Fruit fly (Drosophila melanogaster): ENCODE data around the gene CG4186.

Gene CG4186

dm6 chr3L:20785742-20786427, 16.5 kb downstream of the CG4186 start, which contains the start of gene Pcif1 (continued):
- TF ChIP-seq oc (tag; optimal IDR thresholded peaks at IDR 0.05) (no peak), sna (GFP tag; IDR thresholded peaks at IDR 0.05; ENCODE audit: partially characterized antibody) (peak; percentile 97), CG12071 (GFP tag; optimal IDR thresholded peaks at IDR 0.05) (no peak), fd64A (GFP tag; optimal IDR thresholded peaks at IDR 0.05) (no peak), cg (GFP tag; optimal IDR thresholded peaks at IDR 0.05) (peak; percentile 18), CG11456 (GFP tag; IDR thresholded peaks at IDR 0.05) (no peak), en (GFP tag; optimal IDR thresholded peaks at IDR 0.05) (no peak), CG14710 (tag; optimal IDR thresholded peaks at IDR 0.05) (peak; percentile 61), Lpt (GFP tag; optimal IDR thresholded peaks at IDR 0.05) (no peak), slbo (GFP tag; IDR thresholded peaks at IDR 0.05) (peak; percentile 56), ac (GFP tag; optimal IDR thresholded peaks at IDR 0.05) (no peak), Atf3 (GFP tag; optimal IDR thresholded peaks at IDR 0.05) (no peak), Dfd (GFP tag; optimal IDR thresholded peaks at IDR 0.05) (no peak), Stat92E (GFP tag; optimal IDR thresholded peaks at IDR 0.05) (no peak), CG18619 (GFP tag; optimal IDR thresholded peaks at IDR 0.05) (no peak), NC2β (GFP tag; optimal IDR thresholded peaks at IDR 0.05) (no peak), mam (GFP tag; optimal IDR thresholded peaks at IDR 0.05) (no peak), CoRest (tag; optimal IDR thresholded peaks at IDR 0.05) (peak; percentile 18), pros (GFP tag; optimal IDR thresholded peaks at IDR 0.05) (no peak), HLHmδ (GFP tag; optimal IDR thresholded peaks at IDR 0.05) (peak; percentile 42), CG11085 (GFP tag; IDR thresholded peaks at IDR 0.05) (no peak), CG7963 (GFP tag; IDR thresholded peaks at IDR 0.05; ENCODE audit: partially characterized antibody) (peak; percentile 99), unpg (GFP tag; optimal IDR thresholded peaks at IDR 0.05) (peak; percentile 28), CG10543 (GFP tag; optimal IDR thresholded peaks at IDR 0.05) (no peak), CG12391 (tag; optimal IDR thresholded peaks at IDR 0.05) (peak; percentile 11), CG8290 (GFP tag; optimal IDR thresholded peaks at IDR 0.05) (no peak), CG8290 (tag; optimal IDR thresholded peaks at IDR 0.05) (peak in 1 of 2 experiments; percentile 48), Sry-β (GFP tag; optimal IDR thresholded peaks at IDR 0.05) (peak; percentile 39), CG31441 (GFP tag; IDR thresholded peaks at IDR 0.05) (no peak), kni (GFP tag; optimal IDR thresholded peaks at IDR 0.05) (no peak), NK7.1 (GFP tag; optimal IDR thresholded peaks at IDR 0.05) (no peak), jigr1 (GFP tag; IDR thresholded peaks at IDR 0.05) (no peak), Hmx (GFP tag; optimal IDR thresholded peaks at IDR 0.05) (no peak), Kr (GFP tag; optimal IDR thresholded peaks at IDR 0.05) (no peak), Abd-B (GFP tag; optimal IDR thresholded peaks at IDR 0.05) (no peak), CG7372 (GFP tag; IDR thresholded peaks at IDR 0.05) (no peak), CG4730 (GFP tag; IDR thresholded peaks at IDR 0.05) (no peak), D19B (GFP tag; optimal IDR thresholded peaks at IDR 0.05) (no peak), CG2120 (GFP tag; optimal IDR thresholded peaks at IDR 0.05) (peak; percentile 36), CG6791 (GFP tag; IDR thresholded peaks at IDR 0.05; ENCODE audit: partially characterized antibody) (peak; percentile 100), CG15601 (tag; optimal IDR thresholded peaks at IDR 0.05) (peak; percentile 51), CG8089 (GFP tag; optimal IDR thresholded peaks at IDR 0.05) (no peak), CG10462 (GFP tag; optimal IDR thresholded peaks at IDR 0.05) (no peak), CG30431 (GFP tag; optimal IDR thresholded peaks at IDR 0.05) (no peak), psq (GFP tag; optimal IDR thresholded peaks at IDR 0.05) (no peak), CG33557 (GFP tag; optimal IDR thresholded peaks at IDR 0.05) (peak; percentile 47), ERR (GFP tag; optimal IDR thresholded peaks at IDR 0.05) (no peak)
